Fruit fly (Drosophila melanogaster) Kc167 (cell line): ENCODE data around the gene CG9609.

Experiments used
- Myc ChIP-seq: fragments of >200 bp; optimal IDR thresholded peaks from 2 replicates; lab custom pipeline; 2017; ENCODE audit warnings: missing external identifiers
- Sin3A ChIP-seq: fragments of >200 bp; optimal IDR thresholded peaks from 2 replicates; lab custom pipeline; 2018; ENCODE audit warnings: missing external identifiers
- insv ChIP-seq: fragments of >200 bp; optimal IDR thresholded peaks from 3 replicates; lab custom pipeline; 2018; ENCODE audit warnings: missing external identifiers
- psq ChIP-seq: fragments of >200 bp; optimal IDR thresholded peaks from 2 replicates; lab custom pipeline; 2017; ENCODE audit warnings: missing external identifiers

DNA sequence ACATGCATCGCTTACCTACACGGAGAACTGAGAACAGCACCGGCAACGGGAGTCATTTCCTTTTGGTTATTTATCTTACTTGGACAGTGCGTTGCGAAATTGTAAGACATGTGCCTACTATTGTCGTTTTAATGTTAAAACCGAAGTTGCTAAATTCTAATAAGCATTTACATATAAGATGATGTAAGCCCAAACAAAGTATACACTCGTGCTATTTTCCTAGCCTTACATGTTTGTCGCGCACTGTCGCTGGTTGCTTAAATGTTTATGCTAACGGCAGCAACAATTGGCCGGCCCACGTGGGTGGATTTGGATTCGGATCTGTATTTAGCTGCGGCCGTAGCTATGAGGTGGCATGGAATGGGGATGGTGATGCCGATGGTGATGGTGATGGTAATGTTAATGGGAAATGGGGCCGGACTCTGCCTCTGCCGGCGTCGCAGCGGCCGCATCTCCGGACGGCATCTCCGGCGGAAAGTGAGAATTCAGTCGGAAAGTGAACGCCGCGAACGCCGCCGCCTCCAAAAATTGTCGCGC, 24.5 kb upstream of the CG9609 start, which contains the start of gene CG4829:
- TF ChIP-seq insv (no peak), Sin3A (lab: Kevin White, UChicago) (no peak), Myc (no peak), psq (lab: Kevin White, UChicago) (no peak)
